Worm (Caenorhabditis elegans) whole organism, L3 larva: ENCODE measurements around the gene usip-1.
A peak's percentile ranks its signal among the peaks of the same experiment; 100 is the strongest.

ENCODE experiments used
- aly-2 ChIP-seq: fragments of 150-350 bp; optimal IDR thresholded peaks from 2 replicates; lab custom pipeline; 2014; ENCODE audit warnings: missing biosample characterization, missing genetic modification characterization
- ceh-28 ChIP-seq: fragments of 150-350 bp; optimal IDR thresholded peaks from 2 replicates; lab custom pipeline; 2014; ENCODE audit warnings: missing biosample characterization, missing genetic modification reagents, missing genetic modification characterization
- ceh-9 ChIP-seq: sonication (generic microtip); optimal IDR thresholded peaks from 2 replicates; lab custom pipeline; 2018; ENCODE audit warnings: missing biosample characterization, missing genetic modification characterization
- egl-5 ChIP-seq: fragments of 150-350 bp; optimal IDR thresholded peaks from 2 replicates; lab custom pipeline; 2017; ENCODE audit warnings: missing biosample characterization, missing genetic modification reagents, missing genetic modification characterization, inconsistent platforms
- fkh-10 ChIP-seq: sonication (generic microtip); optimal IDR thresholded peaks from 2 replicates; lab custom pipeline; 2017; ENCODE audit warnings: missing biosample characterization, missing genetic modification reagents, missing genetic modification characterization
- nfya-1 ChIP-seq: sonication (generic microtip); optimal IDR thresholded peaks from 2 replicates; lab custom pipeline; 2017; ENCODE audit warnings: missing genetic modification characterization, mild to moderate bottlenecking, missing compliant biosample characterization, antibody characterized with exemption, moderate library complexity; ENCODE audit not compliant: insufficient read depth
- nhr-237 ChIP-seq: fragments of 150-350 bp; optimal IDR thresholded peaks from 2 replicates; lab custom pipeline; 2014; ENCODE audit warnings: missing biosample characterization, missing genetic modification characterization
- pha-4 ChIP-seq: fragments of 150-350 bp; optimal IDR thresholded peaks from 2 replicates; lab custom pipeline; 2014; ENCODE audit warnings: missing biosample characterization, missing genetic modification reagents, missing genetic modification characterization
- skn-1 ChIP-seq: fragments of 150-350 bp; optimal IDR thresholded peaks from 2 replicates; lab custom pipeline; 2014; ENCODE audit warnings: missing biosample characterization, missing genetic modification characterization
- snpc-4 ChIP-seq: fragments of 150-350 bp; optimal IDR thresholded peaks from 2 replicates; lab custom pipeline; 2014; ENCODE audit warnings: missing biosample characterization, missing genetic modification characterization
- zag-1 ChIP-seq: fragments of 150-350 bp; optimal IDR thresholded peaks from 2 replicates; lab custom pipeline; 2014; ENCODE audit warnings: missing biosample characterization, missing genetic modification characterization
- ztf-11 ChIP-seq: fragments of 150-350 bp; optimal IDR thresholded peaks from 2 replicates; lab custom pipeline; 2014; ENCODE audit warnings: missing biosample characterization, missing genetic modification characterization

ce11 chrV:12192129-12192528 is 8.1 kb upstream of the usip-1 start, which contains the start of gene rnp-1:
- TF ChIP-seq pha-4 (peak; percentile 10), skn-1 (tag; lab: Kevin White, UChicago) (no peak), egl-5 (tag; lab: Kevin White, UChicago) (no peak), zag-1 (tag; lab: Kevin White, UChicago) (no peak), nfya-1 (tag; lab: Kevin White, UChicago) (no peak), ceh-28 (no peak), nhr-237 (no peak), ztf-11 (tag; lab: Kevin White, UChicago) (no peak), aly-2 (tag; lab: Kevin White, UChicago) (no peak), fkh-10 (GFP tag; lab: Kevin White, UChicago) (no peak), ceh-9 (tag; lab: Kevin White, UChicago) (no peak), snpc-4 (tag; lab: Kevin White, UChicago) (no peak)
